Worm (Caenorhabditis elegans): Measurements from ENCODE around the gene F49A5.10.

- no peak for TF ChIP-seq C06A6.2 (GFP tag; conservative IDR thresholded peaks at IDR 0.05)
- TF ChIP-seq fkh-3 (tag; optimal IDR thresholded peaks at IDR 0.05): no peak
- TF ChIP-seq sea-2 (GFP tag; IDR thresholded peaks at IDR 0.05): no peak
- no peak for TF ChIP-seq lin-26 (GFP tag; IDR thresholded peaks at IDR 0.05)
- TF ChIP-seq somi-1 (GFP tag; optimal IDR thresholded peaks at IDR 0.05): no peak
- TF ChIP-seq snpc-4 (GFP tag; optimal IDR thresholded peaks at IDR 0.05): no peak
- TF ChIP-seq snpc-4 (tag; optimal IDR thresholded peaks at IDR 0.05): no peak
- TF ChIP-seq pha-4 (tag; optimal IDR thresholded peaks at IDR 0.05): no peak
- no peak for TF ChIP-seq ztf-28 (GFP tag; IDR thresholded peaks at IDR 0.05)
- no peak for TF ChIP-seq F57C9.4 (tag; optimal IDR thresholded peaks at IDR 0.05)
- TF ChIP-seq aptf-3 (GFP tag; IDR thresholded peaks at IDR 0.05): no peak
- TF ChIP-seq madf-8 (GFP tag; conservative IDR thresholded peaks at IDR 0.05): no peak
These were observed 41.0 kb downstream of the F49A5.10 start, which contains the start of gene F09C6.10 for ce11 chrV:16916079-16916478.

All from whole organism, young adult.